Worm (Caenorhabditis elegans): ENCODE measurements around the gene srh-193.

DNA sequence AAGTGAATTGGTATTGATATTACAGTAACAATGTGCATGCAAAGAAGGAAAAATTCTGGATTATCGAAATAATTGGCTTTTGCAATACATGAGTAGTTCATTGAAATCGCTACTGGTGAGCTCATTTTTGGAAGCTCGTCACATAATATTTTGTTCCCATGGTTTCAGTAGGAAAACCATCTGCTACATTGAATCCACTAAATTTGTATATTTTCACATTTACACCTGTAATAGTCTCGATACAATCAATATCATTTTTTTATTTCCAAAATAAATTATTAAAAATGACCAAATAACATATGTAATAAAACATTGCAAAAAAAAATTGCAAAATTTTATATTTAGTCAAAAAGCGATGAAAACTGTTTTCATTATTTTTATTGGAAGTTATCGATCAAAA lies 25.1 kb upstream of the srh-193 start, which contains the start of gene srh-192:
- no peak for TF ChIP-seq zag-1 (tag; optimal IDR thresholded peaks at IDR 0.05)
- TF ChIP-seq nhr-77 (tag; optimal IDR thresholded peaks at IDR 0.05), result no peak
- TF ChIP-seq ztf-11 (tag; optimal IDR thresholded peaks at IDR 0.05), result no peak
- TF ChIP-seq nhr-11 (tag; optimal IDR thresholded peaks at IDR 0.05), result no peak
- TF ChIP-seq nhr-28 (tag; optimal IDR thresholded peaks at IDR 0.05), result no peak
- no peak for TF ChIP-seq nhr-12 (tag; optimal IDR thresholded peaks at IDR 0.05)
- TF ChIP-seq snpc-4 (tag; optimal IDR thresholded peaks at IDR 0.05), result no peak
